Fruit fly (Drosophila melanogaster) whole organism, adult: ENCODE results near the gene CG11710.

ENCODE experiments used
- CG11617 ChIP-seq: fragments of 200-800 bp; sonication (Bioruptor generic); optimal IDR thresholded peaks from 2 replicates; lab custom pipeline; 2017; ENCODE audit warnings: mild to moderate bottlenecking, missing biosample characterization, missing genetic modification reagents, missing genetic modification characterization
- CG12768 ChIP-seq: fragments of 200-800 bp; sonication (Bioruptor generic); optimal IDR thresholded peaks from 2 replicates; lab custom pipeline; 2017; ENCODE audit warnings: missing biosample characterization, missing genetic modification characterization, mild to moderate bottlenecking, moderate library complexity, missing genetic modification reagents
- CG14711 ChIP-seq: fragments of 200-800 bp; sonication (Bioruptor generic); optimal IDR thresholded peaks from 2 replicates; lab custom pipeline; 2018; ENCODE audit warnings: missing biosample characterization, mild to moderate bottlenecking, missing genetic modification characterization, moderate library complexity
- CG1620 ChIP-seq: fragments of 200-800 bp; sonication (Bioruptor generic); optimal IDR thresholded peaks from 2 replicates; lab custom pipeline; 2016; ENCODE audit warnings: missing biosample characterization, missing genetic modification characterization
- CG33017 ChIP-seq: fragments of 200-800 bp; sonication (Bioruptor generic); optimal IDR thresholded peaks from 2 replicates; lab custom pipeline; 2018; ENCODE audit warnings: missing biosample characterization, mild to moderate bottlenecking, missing genetic modification characterization, moderate library complexity
- CG5204 ChIP-seq: fragments of 200-800 bp; sonication (Bioruptor generic); optimal IDR thresholded peaks from 2 replicates; lab custom pipeline; 2016; ENCODE audit warnings: missing biosample characterization, missing genetic modification characterization
- CG7045 ChIP-seq: fragments of 200-800 bp; sonication (Bioruptor generic); optimal IDR thresholded peaks from 2 replicates; lab custom pipeline; 2017; ENCODE audit warnings: missing biosample characterization, mild to moderate bottlenecking, missing genetic modification characterization
- CG7101 ChIP-seq: fragments of 200-800 bp; sonication (Bioruptor generic); optimal IDR thresholded peaks from 2 replicates; lab custom pipeline; 2018; ENCODE audit warnings: missing biosample characterization, mild to moderate bottlenecking, missing genetic modification characterization, moderate library complexity
- Clk ChIP-seq: fragments of 200-800 bp; sonication (Bioruptor generic); optimal IDR thresholded peaks from 2 replicates; lab custom pipeline; 2017; ENCODE audit warnings: missing biosample characterization, missing genetic modification characterization
- Crg-1 ChIP-seq: fragments of 200-800 bp; sonication (Bioruptor generic); optimal IDR thresholded peaks from 2 replicates; lab custom pipeline; 2016; ENCODE audit warnings: missing biosample characterization, missing genetic modification characterization
- Hr96 ChIP-seq: fragments of 200-800 bp; sonication (Bioruptor generic); optimal IDR thresholded peaks from 2 replicates; lab custom pipeline; 2016; ENCODE audit warnings: missing biosample characterization, missing genetic modification characterization
- Mnt ChIP-seq: fragments of 200-800 bp; sonication (Bioruptor generic); optimal IDR thresholded peaks from 2 replicates; lab custom pipeline; 2016; ENCODE audit warnings: missing biosample characterization, mild to moderate bottlenecking, missing genetic modification characterization
- bab1 ChIP-seq: fragments of 200-800 bp; sonication (Bioruptor generic); optimal IDR thresholded peaks from 3 replicates; lab custom pipeline; 2019; ENCODE audit warnings: missing biosample characterization, mild to moderate bottlenecking, missing genetic modification characterization, moderate library complexity
- cic ChIP-seq: fragments of 200-800 bp; sonication (Bioruptor generic); optimal IDR thresholded peaks from 2 replicates; lab custom pipeline; 2017; ENCODE audit warnings: missing biosample characterization, mild to moderate bottlenecking, missing genetic modification characterization, moderate library complexity
- cnc ChIP-seq, 2 experiments: fragments of >200 bp; optimal IDR thresholded peaks; 2 replicates each; lab custom pipeline; 2017
- kay ChIP-seq: fragments of 200-800 bp; sonication (Bioruptor generic); peaks from one replicate; lab custom pipeline; 2016; ENCODE audit warnings: missing biosample characterization, missing genetic modification characterization, borderline replicate concordance
- ovo ChIP-seq: fragments of 200-800 bp; sonication (Bioruptor generic); optimal IDR thresholded peaks from 2 replicates; lab custom pipeline; 2016; ENCODE audit warnings: missing biosample characterization, missing genetic modification characterization
- pad ChIP-seq: fragments of 200-800 bp; sonication (Bioruptor generic); optimal IDR thresholded peaks from 3 replicates; lab custom pipeline; 2017; ENCODE audit warnings: missing biosample characterization, missing genetic modification characterization, mild to moderate bottlenecking, moderate library complexity, missing genetic modification reagents
- tj ChIP-seq: fragments of 200-800 bp; sonication (Bioruptor generic); optimal IDR thresholded peaks from 3 replicates; lab custom pipeline; 2017; ENCODE audit warnings: missing biosample characterization, mild to moderate bottlenecking, missing genetic modification characterization, moderate library complexity
- toe ChIP-seq: fragments of 200-800 bp; sonication (Bioruptor generic); optimal IDR thresholded peaks from 2 replicates; lab custom pipeline; 2016; ENCODE audit warnings: missing biosample characterization, missing genetic modification characterization

CG11710 gene

dm6 chrX:20415444-20415843 lies 14.0 kb downstream of the CG11710 start, which contains the start of gene Obp19a:
Obp19a (plus strand) TSS chrX:20415744.
- TF ChIP-seq CG7101 (tag; lab: Kevin White, UChicago) (no peak), CG33017 (tag; lab: Kevin White, UChicago) (no peak), pad (no peak), Clk (no peak), bab1 (GFP tag; lab: Kevin White, UChicago) (no peak), CG7045 (GFP tag; lab: Kevin White, UChicago) (no peak), cic (GFP tag; lab: Kevin White, UChicago) (no peak), ovo (no peak), Hr96 (GFP tag; lab: Kevin White, UChicago) (no peak), CG1620 (no peak), Mnt (GFP tag; lab: Kevin White, UChicago) (no peak), kay (GFP tag; lab: Kevin White, UChicago) (no peak), CG14711 (no peak), tj (GFP tag; lab: Kevin White, UChicago) (no peak), cnc (optimal IDR thresholded peaks at IDR 0.05; lab: Kevin White, UChicago) (no peak), toe (GFP tag; lab: Kevin White, UChicago) (no peak), Crg-1 (GFP tag; lab: Kevin White, UChicago) (no peak)

dm6 chrX:20414099-20414498 lies 15.4 kb downstream of the CG11710 start, which contains the start of gene CG15458:
CG15458 (minus strand) TSS chrX:20414199.
- TF ChIP-seq CG12768, result no peak
- no peak for TF ChIP-seq Hr96 (GFP tag; lab: Kevin White, UChicago)
- TF ChIP-seq CG7045 (GFP tag; lab: Kevin White, UChicago), result no peak
- TF ChIP-seq Mnt (GFP tag; lab: Kevin White, UChicago), result no peak
- no peak for TF ChIP-seq cic (GFP tag; lab: Kevin White, UChicago)
- no peak for TF ChIP-seq Clk
- no peak for TF ChIP-seq toe (GFP tag; lab: Kevin White, UChicago)
- no peak for TF ChIP-seq CG14711
- no peak for TF ChIP-seq bab1 (GFP tag; lab: Kevin White, UChicago)
- TF ChIP-seq kay (GFP tag; lab: Kevin White, UChicago), result no peak
- no peak for TF ChIP-seq pad
- no peak for TF ChIP-seq CG7101 (tag; lab: Kevin White, UChicago)
- no peak for TF ChIP-seq CG11617 (GFP tag; lab: Kevin White, UChicago)
- TF ChIP-seq CG5204 (GFP tag; lab: Kevin White, UChicago), result no peak
- TF ChIP-seq cnc (optimal IDR thresholded peaks at IDR 0.05; lab: Kevin White, UChicago), result no peak
- no peak for TF ChIP-seq CG33017 (tag; lab: Kevin White, UChicago)
- TF ChIP-seq CG1620, result no peak
- TF ChIP-seq Crg-1 (GFP tag; lab: Kevin White, UChicago), result no peak
- no peak for TF ChIP-seq ovo
- TF ChIP-seq tj (GFP tag; lab: Kevin White, UChicago), result no peak

DNA sequence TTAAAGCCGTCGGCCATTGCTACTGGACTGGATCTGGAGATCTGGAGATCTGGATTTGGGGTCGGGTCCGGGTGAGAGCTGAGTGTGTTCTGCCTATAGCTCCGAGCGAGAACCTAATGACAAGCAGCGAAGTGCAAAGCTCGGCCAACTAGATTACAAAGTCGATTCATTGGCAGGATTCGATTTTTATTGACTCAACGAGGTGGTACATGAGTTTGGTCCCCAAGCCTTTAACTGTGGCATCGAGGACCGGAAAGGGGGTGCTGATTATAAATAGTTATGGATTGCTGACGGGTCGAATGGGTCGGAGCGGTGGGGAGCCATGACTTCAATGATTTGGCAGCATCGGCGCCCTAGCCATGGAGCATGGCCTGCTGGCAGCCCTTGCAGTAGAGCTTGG lies 16.0 kb downstream of the CG11710 start, which contains the start of gene CG15459:
CG15459 (minus strand) TSS at position 101 of the 400 bp plus-strand sequence.
- TF ChIP-seq toe (GFP tag; lab: Kevin White, UChicago) (no peak), CG1620 (no peak), CG12768 (no peak), Hr96 (GFP tag; lab: Kevin White, UChicago) (no peak), CG14711 (no peak), CG7045 (GFP tag; lab: Kevin White, UChicago) (no peak), Crg-1 (GFP tag; lab: Kevin White, UChicago) (no peak)

DNA sequence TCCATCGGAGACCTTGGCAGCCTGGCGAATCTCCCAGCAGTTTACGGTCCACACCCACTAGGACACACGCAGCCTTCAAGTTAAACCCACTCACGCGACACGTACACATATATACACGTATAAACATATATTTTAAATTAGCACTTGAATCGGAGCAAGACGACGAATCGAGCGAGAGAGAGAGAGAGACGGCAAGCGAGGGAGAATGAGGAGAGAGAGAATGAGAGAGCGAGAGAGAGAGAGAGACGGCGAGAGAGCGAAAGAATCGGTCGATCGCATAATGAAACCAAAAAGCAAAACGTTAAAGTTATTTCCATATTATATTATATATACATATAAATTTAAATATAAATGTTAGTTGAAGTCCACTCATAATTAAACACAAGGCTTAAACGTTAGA lies 17.8 kb downstream of the CG11710 start:
- TF ChIP-seq cic (GFP tag; lab: Kevin White, UChicago) (no peak), CG7045 (GFP tag; lab: Kevin White, UChicago) (no peak), CG7101 (tag; lab: Kevin White, UChicago) (no peak), cnc (optimal IDR thresholded peaks at IDR 0.05; lab: Kevin White, UChicago) (no peak), toe (GFP tag; lab: Kevin White, UChicago) (no peak), Clk (no peak), bab1 (GFP tag; lab: Kevin White, UChicago) (no peak), Hr96 (GFP tag; lab: Kevin White, UChicago) (no peak), kay (GFP tag; lab: Kevin White, UChicago) (no peak), tj (GFP tag; lab: Kevin White, UChicago) (no peak), ovo (no peak), Mnt (GFP tag; lab: Kevin White, UChicago) (no peak)

DNA sequence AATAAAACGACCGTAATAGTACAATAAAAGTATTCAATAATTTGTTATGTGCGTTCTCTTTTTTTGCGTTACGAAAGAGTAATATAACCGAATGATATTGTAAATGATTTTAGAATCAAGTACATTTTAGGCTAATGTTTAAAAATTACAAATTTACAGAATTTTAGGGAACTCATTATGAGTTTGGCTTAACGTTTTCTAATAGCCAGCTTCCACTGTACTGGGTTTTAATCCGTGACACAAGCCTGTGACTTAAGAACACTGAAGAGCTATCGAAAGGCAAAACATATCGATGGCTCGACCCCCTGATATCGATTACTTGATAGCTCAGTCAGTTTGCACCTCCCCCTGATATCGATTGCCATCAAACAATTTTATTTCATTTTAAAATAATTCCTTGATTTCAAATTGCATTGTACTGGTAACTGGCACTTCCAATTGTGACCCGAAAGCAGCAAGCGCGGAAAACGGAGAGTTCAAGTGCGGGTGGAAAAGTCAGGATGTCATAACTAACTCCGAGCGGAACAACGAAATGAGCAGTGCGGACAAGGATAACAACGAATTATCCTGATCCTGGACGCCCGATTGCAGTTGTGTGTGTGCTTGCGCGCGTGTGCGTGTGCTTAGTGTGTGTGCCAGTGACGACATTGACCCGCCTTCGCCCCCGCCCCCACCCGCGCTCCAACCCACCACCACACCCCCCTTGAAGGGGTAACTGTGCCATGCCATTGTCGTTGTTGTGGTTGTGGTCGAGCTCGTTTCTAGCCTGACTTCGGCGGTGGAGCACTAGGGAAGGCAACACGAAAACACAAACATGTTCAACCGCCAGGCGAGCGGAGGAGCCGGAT lies 35.2 kb downstream of the CG11710 start, which contains the start of gene HERC2:
HERC2 (plus strand) TSS at position 330 of the 848 bp plus-strand sequence.
- TF ChIP-seq Clk (no peak), toe (GFP tag; lab: Kevin White, UChicago) (peak; percentile 52), cnc (optimal IDR thresholded peaks at IDR 0.05; lab: Kevin White, UChicago) (no peak), Hr96 (GFP tag; lab: Kevin White, UChicago) (peak; percentile 62), bab1 (GFP tag; lab: Kevin White, UChicago) (no peak), tj (GFP tag; lab: Kevin White, UChicago) (no peak), Mnt (GFP tag; lab: Kevin White, UChicago) (no peak), ovo (no peak), CG11617 (GFP tag; lab: Kevin White, UChicago) (no peak), CG1620 (peak; percentile 62), CG14711 (no peak), Crg-1 (GFP tag; lab: Kevin White, UChicago) (no peak), CG5204 (GFP tag; lab: Kevin White, UChicago) (peak; percentile 44), CG33017 (tag; lab: Kevin White, UChicago) (no peak), CG7101 (tag; lab: Kevin White, UChicago) (no peak), CG7045 (GFP tag; lab: Kevin White, UChicago) (no peak), CG12768 (no peak), cic (GFP tag; lab: Kevin White, UChicago) (no peak), pad (peak; percentile 10), kay (GFP tag; lab: Kevin White, UChicago) (no peak)
